Worm (Caenorhabditis elegans): ENCODE results near the gene dmsr-8.

DNA sequence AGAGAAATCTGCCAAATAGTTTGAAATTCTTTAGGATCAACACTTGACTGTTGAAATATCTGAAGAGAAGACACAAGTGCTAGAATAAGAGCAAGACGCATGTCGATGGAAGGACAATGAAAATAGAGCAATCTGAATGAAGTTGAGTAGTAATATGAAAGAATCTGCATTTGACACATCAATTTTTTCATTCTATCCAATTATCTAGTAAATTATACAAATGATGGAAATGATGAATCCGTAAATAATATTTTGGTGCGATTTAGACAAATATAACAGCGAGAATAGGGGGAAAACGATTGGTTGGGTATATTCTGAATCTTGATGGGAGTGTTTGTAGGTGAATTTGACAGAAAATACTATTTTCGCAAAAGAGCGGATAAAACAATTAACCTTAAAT is 18.6 kb upstream of the dmsr-8 start, which contains the start of gene txt-10:
- TF ChIP-seq flt-1 (GFP tag; IDR thresholded peaks at IDR 0.05) = no peak
- no peak for TF ChIP-seq klf-2 (GFP tag; conservative IDR thresholded peaks at IDR 0.05)
- TF ChIP-seq med-1 (GFP tag; optimal IDR thresholded peaks at IDR 0.05; ENCODE audit: insufficient read depth) = no peak

Data from whole organism, midembryonic.